Worm (Caenorhabditis elegans): Measurements from ENCODE around the gene ric-8.

- TF ChIP-seq ets-7 (tag; optimal IDR thresholded peaks at IDR 0.05) (no peak), hnd-1 (tag; optimal IDR thresholded peaks at IDR 0.05) (no peak), tbx-37 (GFP tag; conservative IDR thresholded peaks at IDR 0.05) (no peak), B0310.2 (tag; optimal IDR thresholded peaks at IDR 0.05) (no peak), tra-4 (tag; optimal IDR thresholded peaks at IDR 0.05) (no peak), pes-1 (GFP tag; IDR thresholded peaks at IDR 0.05) (no peak), ama-1 (optimal IDR thresholded peaks at IDR 0.05) (no peak), flt-1 (GFP tag; IDR thresholded peaks at IDR 0.05) (no peak)
Measured at ce11 chrIV:2600841-2601240, 41.9 kb upstream of the ric-8 start, which contains the start of gene epg-9.
